Fruit fly (Drosophila melanogaster) whole organism, embryonic: ENCODE measurements around the gene CG16717.

Source experiments
- ATbp ChIP-seq: fragments of 200-800 bp; sonication (Bioruptor generic); optimal IDR thresholded peaks from 2 replicates; lab custom pipeline; 2017; ENCODE audit warnings: missing biosample characterization, mild to moderate bottlenecking, missing genetic modification characterization, missing genetic modification reagents
- Ada2b ChIP-seq: fragments of 200-800 bp; sonication (Bioruptor generic); IDR thresholded peaks from 2 replicates; pipeline ENCODE4 v1.3.6; 2022; ENCODE audit warnings: missing biosample characterization, missing genetic modification characterization
- Bdp1 ChIP-seq: fragments of 200-800 bp; sonication (Bioruptor generic); optimal IDR thresholded peaks from 3 replicates; lab custom pipeline; 2016; ENCODE audit warnings: missing biosample characterization, missing genetic modification characterization
- Blimp-1 ChIP-seq: fragments of 200-800 bp; sonication (Bioruptor generic); optimal IDR thresholded peaks from 3 replicates; lab custom pipeline; 2018; ENCODE audit warnings: missing biosample characterization, missing genetic modification characterization, mild to moderate bottlenecking, moderate library complexity, missing genetic modification reagents
- BtbVII ChIP-seq: fragments of 200-800 bp; sonication (Bioruptor generic); optimal IDR thresholded peaks from 3 replicates; lab custom pipeline; 2017; ENCODE audit warnings: missing biosample characterization, mild to moderate bottlenecking, missing genetic modification characterization
- CG10979 ChIP-seq: fragments of 200-800 bp; sonication (Bioruptor generic); optimal IDR thresholded peaks from 2 replicates; lab custom pipeline; 2018; ENCODE audit warnings: missing biosample characterization, mild to moderate bottlenecking, missing genetic modification characterization, moderate library complexity
- CG12155 ChIP-seq: fragments of 200-800 bp; sonication (Bioruptor generic); optimal IDR thresholded peaks from 3 replicates; lab custom pipeline; 2016; ENCODE audit warnings: missing biosample characterization, missing genetic modification characterization
- CG13296 ChIP-seq: fragments of 200-800 bp; sonication (Bioruptor generic); optimal IDR thresholded peaks from 3 replicates; lab custom pipeline; 2018; ENCODE audit warnings: missing biosample characterization, mild to moderate bottlenecking, missing genetic modification characterization
- CG14014 ChIP-seq: fragments of 200-800 bp; sonication (Bioruptor generic); IDR thresholded peaks from 2 replicates; pipeline ENCODE4 v1.3.6; 2022; ENCODE audit warnings: missing biosample characterization, missing genetic modification characterization
- CG14965 ChIP-seq: fragments of 200-800 bp; sonication (Bioruptor generic); optimal IDR thresholded peaks from 2 replicates; lab custom pipeline; 2016; ENCODE audit warnings: missing biosample characterization, missing genetic modification characterization, borderline replicate concordance
- CG1603 ChIP-seq: fragments of 200-800 bp; sonication (Bioruptor generic); optimal IDR thresholded peaks from 2 replicates; lab custom pipeline; 2019; ENCODE audit warnings: missing biosample characterization, mild to moderate bottlenecking, missing genetic modification characterization, moderate library complexity
- CG16815 ChIP-seq: fragments of 200-800 bp; sonication (Bioruptor generic); optimal IDR thresholded peaks from 3 replicates; lab custom pipeline; 2017; ENCODE audit warnings: missing biosample characterization, mild to moderate bottlenecking, missing genetic modification characterization
- CG2120 ChIP-seq: fragments of 200-800 bp; sonication (Bioruptor generic); optimal IDR thresholded peaks from 3 replicates; lab custom pipeline; 2016; ENCODE audit warnings: missing biosample characterization, missing genetic modification characterization
- CG43689 ChIP-seq: fragments of 200-800 bp; sonication (Bioruptor generic); IDR thresholded peaks from 2 replicates; pipeline ENCODE4 v1.3.6; 2022; ENCODE audit warnings: missing biosample characterization, missing genetic modification characterization
- CG4854 ChIP-seq: fragments of 200-800 bp; sonication (Bioruptor generic); optimal IDR thresholded peaks from 2 replicates; lab custom pipeline; 2016; ENCODE audit warnings: missing biosample characterization, missing genetic modification characterization, inconsistent platforms
- CG6689 ChIP-seq: fragments of 200-800 bp; sonication (Bioruptor generic); IDR thresholded peaks from 2 replicates; pipeline ENCODE4 v1.3.6; 2022; ENCODE audit warnings: missing biosample characterization, missing genetic modification characterization
- CG9609 ChIP-seq: fragments of 200-800 bp; sonication (Bioruptor generic); optimal IDR thresholded peaks from 3 replicates; lab custom pipeline; 2016; ENCODE audit warnings: missing biosample characterization, missing genetic modification characterization
- CG9797 ChIP-seq: fragments of 200-800 bp; sonication (Bioruptor generic); optimal IDR thresholded peaks from 3 replicates; lab custom pipeline; 2018; ENCODE audit warnings: missing biosample characterization, mild to moderate bottlenecking, missing genetic modification characterization
- Dad ChIP-seq: fragments of 200-800 bp; sonication (Bioruptor generic); optimal IDR thresholded peaks from 3 replicates; lab custom pipeline; 2016; ENCODE audit warnings: missing biosample characterization, missing genetic modification characterization
- Fer1 ChIP-seq: fragments of 200-800 bp; sonication (Bioruptor generic); optimal IDR thresholded peaks from 2 replicates; lab custom pipeline; 2017; ENCODE audit warnings: missing biosample characterization, mild to moderate bottlenecking, missing genetic modification characterization
- HLH3B ChIP-seq: fragments of 200-800 bp; sonication (Bioruptor generic); IDR thresholded peaks from 2 replicates; pipeline ENCODE4 v1.3.6; 2022; ENCODE audit warnings: missing biosample characterization, missing genetic modification characterization
- Hr51 ChIP-seq, 2 experiments: fragments of 200-800 bp; sonication (Bioruptor generic); optimal IDR thresholded peaks; 2 replicates in 1 of 2; 3 replicates in 1 of 2; lab custom pipeline; 2016 to 2018; ENCODE audit warnings: missing biosample characterization in 2 of 2, missing genetic modification characterization in 2 of 2, mild to moderate bottlenecking in 1 of 2, moderate library complexity in 1 of 2
- Mrtf ChIP-seq: fragments of 200-800 bp; sonication (Bioruptor generic); IDR thresholded peaks from 3 replicates; pipeline ENCODE4 v1.3.6; 2022; ENCODE audit warnings: missing biosample characterization, missing genetic modification characterization
- Nf-YB ChIP-seq: fragments of 200-800 bp; sonication (Bioruptor generic); optimal IDR thresholded peaks from 3 replicates; lab custom pipeline; 2019; ENCODE audit warnings: missing biosample characterization, mild to moderate bottlenecking, missing genetic modification characterization, moderate library complexity
- Optix ChIP-seq: fragments of 200-800 bp; sonication (Bioruptor generic); IDR thresholded peaks from 3 replicates; pipeline ENCODE4 v1.3.6; 2022; ENCODE audit warnings: missing biosample characterization, missing genetic modification characterization
- PHDP ChIP-seq: fragments of 200-800 bp; sonication (Bioruptor generic); optimal IDR thresholded peaks from 3 replicates; lab custom pipeline; 2018; ENCODE audit warnings: missing biosample characterization, mild to moderate bottlenecking, missing genetic modification characterization, moderate library complexity
- Scr ChIP-seq: fragments of 200-800 bp; sonication (Bioruptor generic); IDR thresholded peaks from 2 replicates; pipeline ENCODE4 v1.3.6; 2022; ENCODE audit warnings: missing biosample characterization, missing genetic modification characterization; ENCODE audit not compliant: partially characterized antibody
- Spps ChIP-seq: fragments of 200-800 bp; sonication (Bioruptor generic); optimal IDR thresholded peaks from 2 replicates; lab custom pipeline; 2018; ENCODE audit warnings: missing biosample characterization, mild to moderate bottlenecking, missing genetic modification characterization
- YL-1 ChIP-seq: fragments of 200-800 bp; sonication (Bioruptor generic); optimal IDR thresholded peaks from 3 replicates; lab custom pipeline; 2017; ENCODE audit warnings: missing biosample characterization, mild to moderate bottlenecking, missing genetic modification characterization
- crol ChIP-seq: fragments of 200-800 bp; sonication (Bioruptor generic); IDR thresholded peaks from 2 replicates; pipeline ENCODE4 v1.3.6; 2022; ENCODE audit warnings: missing biosample characterization, missing genetic modification characterization
- crp ChIP-seq, 2 experiments: fragments of 200-800 bp; sonication (Bioruptor generic); optimal IDR thresholded peaks; 2 replicates in 1 of 2; 3 replicates in 1 of 2; lab custom pipeline; 2017; ENCODE audit warnings: missing biosample characterization in 2 of 2, missing genetic modification characterization in 2 of 2, mild to moderate bottlenecking in 1 of 2, moderate library complexity in 1 of 2
- emc ChIP-seq: fragments of 200-800 bp; sonication (Bioruptor generic); optimal IDR thresholded peaks from 2 replicates; lab custom pipeline; 2016; ENCODE audit warnings: missing biosample characterization, missing genetic modification characterization
- fru ChIP-seq: fragments of >200 bp; optimal IDR thresholded peaks from 2 replicates; lab custom pipeline; 2017
- gce ChIP-seq: fragments of 200-800 bp; sonication (Bioruptor generic); IDR thresholded peaks from 3 replicates; pipeline ENCODE4 v1.3.6; 2022; ENCODE audit warnings: missing biosample characterization, missing genetic modification characterization
- gro ChIP-seq: fragments of 200-800 bp; sonication (Bioruptor generic); optimal IDR thresholded peaks from 2 replicates; lab custom pipeline; 2016; ENCODE audit warnings: missing biosample characterization, missing genetic modification characterization
- ham ChIP-seq: fragments of 200-800 bp; sonication (Bioruptor generic); IDR thresholded peaks from 2 replicates; pipeline ENCODE4 v1.3.6; 2022; ENCODE audit warnings: missing biosample characterization, missing genetic modification characterization
- her ChIP-seq: fragments of 200-800 bp; sonication (Bioruptor generic); optimal IDR thresholded peaks from 2 replicates; lab custom pipeline; 2016; ENCODE audit warnings: missing biosample characterization, missing genetic modification characterization
- inv ChIP-seq: fragments of 200-800 bp; sonication (Bioruptor generic); IDR thresholded peaks from 2 replicates; pipeline ENCODE4 v1.3.6; 2022; ENCODE audit warnings: missing biosample characterization, missing genetic modification characterization; ENCODE audit not compliant: partially characterized antibody
- kay ChIP-seq: fragments of 200-800 bp; sonication (Bioruptor generic); optimal IDR thresholded peaks from 2 replicates; lab custom pipeline; 2016; ENCODE audit warnings: missing biosample characterization, missing genetic modification characterization
- lab ChIP-seq: fragments of 200-800 bp; sonication (Bioruptor generic); optimal IDR thresholded peaks from 3 replicates; lab custom pipeline; 2017; ENCODE audit warnings: missing biosample characterization, missing genetic modification characterization, mild to moderate bottlenecking, moderate library complexity, missing genetic modification reagents
- nom ChIP-seq: fragments of 200-800 bp; sonication (Bioruptor generic); optimal IDR thresholded peaks from 2 replicates; lab custom pipeline; 2017; ENCODE audit warnings: missing biosample characterization, missing genetic modification characterization, mild to moderate bottlenecking, moderate library complexity, missing genetic modification reagents
- oc ChIP-seq: fragments of 200-800 bp; sonication (Bioruptor generic); optimal IDR thresholded peaks from 2 replicates; lab custom pipeline; 2018; ENCODE audit warnings: missing biosample characterization, mild to moderate bottlenecking, missing genetic modification characterization, moderate library complexity
- org-1 ChIP-seq: fragments of 200-800 bp; sonication (Bioruptor generic); optimal IDR thresholded peaks from 2 replicates; lab custom pipeline; 2017; ENCODE audit warnings: missing biosample characterization, missing genetic modification characterization
- pfk ChIP-seq: fragments of 200-800 bp; sonication (Bioruptor generic); optimal IDR thresholded peaks from 2 replicates; lab custom pipeline; 2018; ENCODE audit warnings: missing biosample characterization, mild to moderate bottlenecking, missing genetic modification characterization, moderate library complexity
- prd ChIP-seq, 3 experiments: fragments of >200 bp in 2 of 3; fragments of 200-800 bp in 1 of 3; sonication (Bioruptor generic) in 1 of 3; optimal IDR thresholded peaks in 2 of 3; IDR thresholded peaks in 1 of 3; 2 replicates in 2 of 3; 3 replicates in 1 of 3; pipeline versions ENCODE4 v1.3.6 to Lab custom; 2017 to 2022; ENCODE audit warnings: missing biosample characterization in 1 of 3, missing genetic modification characterization in 1 of 3
- row ChIP-seq: fragments of 200-800 bp; sonication (Bioruptor generic); IDR thresholded peaks from 3 replicates; pipeline ENCODE4 v1.3.6; 2022; ENCODE audit warnings: missing biosample characterization, missing genetic modification characterization
- sob ChIP-seq: fragments of 200-800 bp; sonication (Bioruptor generic); IDR thresholded peaks from 2 replicates; pipeline ENCODE4 v1.3.6; 2022; ENCODE audit warnings: missing biosample characterization, missing genetic modification characterization
- sug ChIP-seq: fragments of 200-800 bp; optimal IDR thresholded peaks from 2 replicates; lab custom pipeline; 2019; ENCODE audit warnings: missing biosample characterization, mild to moderate bottlenecking, missing genetic modification characterization, moderate library complexity
- unpg ChIP-seq: fragments of 200-800 bp; sonication (Bioruptor generic); optimal IDR thresholded peaks from 3 replicates; lab custom pipeline; 2018; ENCODE audit warnings: missing biosample characterization, mild to moderate bottlenecking, missing genetic modification characterization, moderate library complexity
- zen2 ChIP-seq: fragments of 200-800 bp; sonication (Bioruptor generic); IDR thresholded peaks from 3 replicates; pipeline ENCODE4 v1.3.6; 2022; ENCODE audit warnings: missing biosample characterization, missing genetic modification characterization; ENCODE audit not compliant: partially characterized antibody

CG16717 gene

dm6 chr3L:9698193-9698642 is 19.2 kb downstream of the CG16717 start, which contains the start of gene Ubc4 (continued):
- TF ChIP-seq CG14014 (GFP tag; lab: Robert Waterston, UW), result no peak
- TF ChIP-seq lab (GFP tag; lab: Kevin White, UChicago), result no peak
- TF ChIP-seq Dad (GFP tag; lab: Kevin White, UChicago), result peak; percentile 2
- no peak for TF ChIP-seq Hr51 (GFP tag; optimal IDR thresholded peaks at IDR 0.05; lab: Kevin White, UChicago)
- peak; percentile 69 for TF ChIP-seq CG9797 (GFP tag; lab: Kevin White, UChicago)
- TF ChIP-seq ham, result no peak
- TF ChIP-seq Bdp1, result no peak
- TF ChIP-seq CG13296 (GFP tag; lab: Kevin White, UChicago), result no peak
- TF ChIP-seq prd (optimal IDR thresholded peaks at IDR 0.05; lab: Kevin White, UChicago), result no peak
- 0 out of 3 replicates have a peak, but pooled peaks have one; percentile 10 for TF ChIP-seq prd (GFP tag; IDR thresholded peaks at IDR 0.05; lab: Robert Waterston, UW)
- TF ChIP-seq pfk (GFP tag; lab: Kevin White, UChicago), result no peak
- TF ChIP-seq Spps (tag; lab: Kevin White, UChicago), result no peak
- TF ChIP-seq Blimp-1 (GFP tag; lab: Kevin White, UChicago), result no peak
- 0 out of 2 replicates have a peak, but pooled peaks have one; percentile 8 for TF ChIP-seq CG6689
- TF ChIP-seq emc (GFP tag; lab: Kevin White, UChicago), result no peak
- TF ChIP-seq Mrtf (GFP tag; lab: Robert Waterston, UW), result 0 out of 3 replicates have a peak, but pooled peaks have one; percentile 32
- no peak for TF ChIP-seq CG12155 (GFP tag; lab: Kevin White, UChicago)
- TF ChIP-seq CG1603 (tag; lab: Kevin White, UChicago), result peak; percentile 56
- no peak for TF ChIP-seq CG43689
- no peak for TF ChIP-seq CG9609 (GFP tag; lab: Kevin White, UChicago)
- TF ChIP-seq CG4854 (GFP tag; lab: Kevin White, UChicago), result no peak
- TF ChIP-seq Fer1 (GFP tag; lab: Kevin White, UChicago), result peak; percentile 4
- TF ChIP-seq crol (GFP tag; lab: Robert Waterston, UW), result peak; percentile 62
- TF ChIP-seq Scr, result peak; percentile 81
- TF ChIP-seq nom (GFP tag; lab: Kevin White, UChicago), result peak; percentile 52
- peak; percentile 19 for TF ChIP-seq her
- TF ChIP-seq CG16815, result no peak
- peak; percentile 51 for TF ChIP-seq CG2120
- peak; percentile 78 for TF ChIP-seq sug (tag; lab: Kevin White, UChicago)
- peak; percentile 77 for TF ChIP-seq zen2 (GFP tag; lab: Robert Waterston, UW)
- no peak for TF ChIP-seq org-1 (GFP tag; lab: Kevin White, UChicago)
- no peak for TF ChIP-seq crp (GFP tag; optimal IDR thresholded peaks at IDR 0.05; lab: Kevin White, UChicago)
- TF ChIP-seq Optix (GFP tag; lab: Robert Waterston, UW), result no peak
- no peak for TF ChIP-seq Ada2b
- TF ChIP-seq CG14965 (GFP tag; lab: Kevin White, UChicago), result no peak
- peak; percentile 66 for TF ChIP-seq row (GFP tag; lab: Robert Waterston, UW)
- no peak for TF ChIP-seq BtbVII
- TF ChIP-seq HLH3B (GFP tag; lab: Robert Waterston, UW), result no peak
- TF ChIP-seq fru (lab: Kevin White, UChicago), result no peak
- no peak for TF ChIP-seq gce (GFP tag; lab: Robert Waterston, UW)
- no peak for TF ChIP-seq CG10979
- no peak for TF ChIP-seq unpg (GFP tag; lab: Kevin White, UChicago)
- TF ChIP-seq sob (GFP tag; lab: Robert Waterston, UW), result no peak
- no peak for TF ChIP-seq ATbp (GFP tag; lab: Kevin White, UChicago)
- TF ChIP-seq oc (tag; lab: Kevin White, UChicago), result no peak
- TF ChIP-seq PHDP (tag; lab: Kevin White, UChicago), result peak; percentile 7
- peak; percentile 80 for TF ChIP-seq inv (GFP tag; lab: Robert Waterston, UW)
- TF ChIP-seq kay (GFP tag; lab: Kevin White, UChicago), result no peak
- no peak for TF ChIP-seq Nf-YB (GFP tag; lab: Kevin White, UChicago)
- peak; percentile 42 for TF ChIP-seq gro
- TF ChIP-seq YL-1, result peak; percentile 65
